Fruit fly (Drosophila melanogaster) whole organism, embryonic: ENCODE results near the gene Dis3l2.

Experiments used
- CG13894 ChIP-seq: fragments of 200-800 bp; sonication (Bioruptor generic); optimal IDR thresholded peaks from 3 replicates; lab custom pipeline; 2018; ENCODE audit warnings: missing biosample characterization, mild to moderate bottlenecking, missing genetic modification characterization, moderate library complexity
- CG17829 ChIP-seq: fragments of 200-800 bp; optimal IDR thresholded peaks from 2 replicates; lab custom pipeline; 2019; ENCODE audit warnings: missing biosample characterization, mild to moderate bottlenecking, missing genetic modification characterization, moderate library complexity
- CG18476 ChIP-seq: fragments of 200-800 bp; sonication (Bioruptor generic); optimal IDR thresholded peaks from 2 replicates; lab custom pipeline; 2016; ENCODE audit warnings: missing biosample characterization, mild to moderate bottlenecking, missing genetic modification characterization
- CG3163 ChIP-seq: fragments of 200-800 bp; sonication (Bioruptor generic); optimal IDR thresholded peaks from 3 replicates; lab custom pipeline; 2016; ENCODE audit warnings: missing biosample characterization, missing genetic modification characterization
- CG4730 ChIP-seq: fragments of 200-800 bp; sonication (Bioruptor generic); IDR thresholded peaks from 2 replicates; pipeline ENCODE4 v1.3.6; 2022; ENCODE audit warnings: missing biosample characterization, missing genetic modification characterization
- CG7372 ChIP-seq: fragments of 200-800 bp; sonication (Bioruptor generic); IDR thresholded peaks from 2 replicates; pipeline ENCODE4 v1.3.6; 2022; ENCODE audit warnings: missing biosample characterization, missing genetic modification characterization
- CG8359 ChIP-seq: fragments of 200-800 bp; sonication (Bioruptor generic); optimal IDR thresholded peaks from 2 replicates; lab custom pipeline; 2017; ENCODE audit warnings: missing biosample characterization, mild to moderate bottlenecking, missing genetic modification characterization, borderline replicate concordance
- Drgx ChIP-seq: fragments of 200-800 bp; sonication (Bioruptor generic); IDR thresholded peaks from 2 replicates; pipeline ENCODE4 v1.3.6; 2022; ENCODE audit warnings: missing biosample characterization, missing genetic modification characterization
- Meics ChIP-seq: fragments of 200-800 bp; sonication (Bioruptor generic); optimal IDR thresholded peaks from 2 replicates; lab custom pipeline; 2017; ENCODE audit warnings: missing biosample characterization, mild to moderate bottlenecking, missing genetic modification characterization
- Scr ChIP-seq: fragments of 200-800 bp; sonication (Bioruptor generic); IDR thresholded peaks from 2 replicates; pipeline ENCODE4 v1.3.6; 2022; ENCODE audit warnings: missing biosample characterization, missing genetic modification characterization; ENCODE audit not compliant: partially characterized antibody
- hbn ChIP-seq: fragments of 200-800 bp; sonication (Bioruptor generic); IDR thresholded peaks from 2 replicates; pipeline ENCODE4 v1.3.6; 2022; ENCODE audit warnings: missing biosample characterization, missing genetic modification characterization; ENCODE audit not compliant: partially characterized antibody
- sd ChIP-seq: fragments of 200-800 bp; sonication (Bioruptor generic); optimal IDR thresholded peaks from 3 replicates; lab custom pipeline; 2018; ENCODE audit warnings: missing biosample characterization, mild to moderate bottlenecking, missing genetic modification characterization, moderate library complexity
- vfl ChIP-seq: fragments of 200-800 bp; sonication (Bioruptor generic); optimal IDR thresholded peaks from 2 replicates; lab custom pipeline; 2016; ENCODE audit warnings: missing biosample characterization, missing genetic modification characterization

dm6 chr3L:216325-216724 lies 3.8 kb downstream of the Dis3l2 start, which contains the start of gene Kaz1-ORFB:
- TF ChIP-seq hbn (GFP tag; lab: Robert Waterston, UW) (no peak), CG8359 (no peak), Scr (GFP tag; lab: Robert Waterston, UW) (no peak), sd (tag; lab: Kevin White, UChicago) (no peak), vfl (GFP tag; lab: Kevin White, UChicago) (no peak), Meics (GFP tag; lab: Kevin White, UChicago) (no peak), Drgx (GFP tag; lab: Robert Waterston, UW) (no peak), CG18476 (GFP tag; lab: Kevin White, UChicago) (no peak), CG3163 (GFP tag; lab: Kevin White, UChicago) (no peak), CG4730 (GFP tag; lab: Robert Waterston, UW) (no peak), CG7372 (no peak), CG17829 (no peak), CG13894 (no peak)
